Fruit fly (Drosophila melanogaster) whole organism, embryonic: ENCODE measurements around the gene fne.

Source experiments
- Adf1 ChIP-seq: fragments of 200-800 bp; sonication (Bioruptor generic); IDR thresholded peaks from 2 replicates; pipeline ENCODE4 v1.3.6; 2022; ENCODE audit warnings: missing biosample characterization, missing genetic modification characterization
- Atf6 ChIP-seq: fragments of 200-800 bp; sonication (Bioruptor generic); IDR thresholded peaks from 2 replicates; pipeline ENCODE4 v1.3.6; 2022; ENCODE audit warnings: missing biosample characterization, missing genetic modification characterization
- CG12219 ChIP-seq: fragments of 200-800 bp; sonication (Bioruptor generic); optimal IDR thresholded peaks from 3 replicates; lab custom pipeline; 2018; ENCODE audit warnings: missing biosample characterization, mild to moderate bottlenecking, missing genetic modification characterization
- CG12942 ChIP-seq: fragments of 200-800 bp; sonication (Bioruptor generic); optimal IDR thresholded peaks from 3 replicates; lab custom pipeline; 2016; ENCODE audit warnings: missing biosample characterization, missing genetic modification characterization
- CG13775 ChIP-seq: fragments of 200-800 bp; sonication (Bioruptor generic); optimal IDR thresholded peaks from 3 replicates; lab custom pipeline; 2017; ENCODE audit warnings: missing biosample characterization, mild to moderate bottlenecking, missing genetic modification characterization
- CG17359 ChIP-seq: fragments of 200-800 bp; sonication (Bioruptor generic); optimal IDR thresholded peaks from 3 replicates; lab custom pipeline; 2018; ENCODE audit warnings: missing biosample characterization, mild to moderate bottlenecking, missing genetic modification characterization, moderate library complexity
- CG18619 ChIP-seq: fragments of 200-800 bp; sonication (Bioruptor generic); optimal IDR thresholded peaks from 3 replicates; lab custom pipeline; 2017; ENCODE audit warnings: missing biosample characterization, mild to moderate bottlenecking, missing genetic modification characterization
- CG2712 ChIP-seq: fragments of 200-800 bp; optimal IDR thresholded peaks from 3 replicates; lab custom pipeline; 2019; ENCODE audit warnings: missing biosample characterization, mild to moderate bottlenecking, missing genetic modification characterization, moderate library complexity
- CG5180 ChIP-seq: fragments of 200-800 bp; sonication (Bioruptor generic); optimal IDR thresholded peaks from 3 replicates; lab custom pipeline; 2017; ENCODE audit warnings: missing biosample characterization, missing genetic modification characterization, mild to moderate bottlenecking, moderate library complexity, missing genetic modification reagents
- CG5245 ChIP-seq: fragments of 200-800 bp; sonication (Bioruptor generic); optimal IDR thresholded peaks from 3 replicates; lab custom pipeline; 2016; ENCODE audit warnings: missing biosample characterization, missing genetic modification characterization
- CG6765 ChIP-seq: fragments of 200-800 bp; sonication (Bioruptor generic); optimal IDR thresholded peaks from 3 replicates; lab custom pipeline; 2017; ENCODE audit warnings: missing biosample characterization, mild to moderate bottlenecking, missing genetic modification characterization
- CG6854 ChIP-seq: fragments of 200-800 bp; sonication (Bioruptor generic); optimal IDR thresholded peaks from 3 replicates; lab custom pipeline; 2017; ENCODE audit warnings: missing biosample characterization, mild to moderate bottlenecking, missing genetic modification characterization
- CG8359 ChIP-seq: fragments of 200-800 bp; sonication (Bioruptor generic); optimal IDR thresholded peaks from 2 replicates; lab custom pipeline; 2017; ENCODE audit warnings: missing biosample characterization, mild to moderate bottlenecking, missing genetic modification characterization, borderline replicate concordance
- CG9817 ChIP-seq: fragments of 200-800 bp; sonication (Bioruptor generic); optimal IDR thresholded peaks from 2 replicates; lab custom pipeline; 2018; ENCODE audit warnings: missing biosample characterization, mild to moderate bottlenecking, missing genetic modification characterization, moderate library complexity
- D ChIP-seq, 2 experiments: fragments of 200-800 bp in 1 of 2; fragments of >200 bp in 1 of 2; sonication (Bioruptor generic) in 1 of 2; optimal IDR thresholded peaks; 2 replicates in 1 of 2; 3 replicates in 1 of 2; lab custom pipeline; 2017; ENCODE audit warnings: mild to moderate bottlenecking in 1 of 2, missing biosample characterization in 1 of 2, missing genetic modification characterization in 1 of 2, missing genetic modification reagents in 1 of 2
- Dbx ChIP-seq: fragments of 200-800 bp; sonication (Bioruptor generic); IDR thresholded peaks from 3 replicates; pipeline ENCODE4 v1.3.6; 2022; ENCODE audit warnings: missing biosample characterization, missing genetic modification characterization
- Eip74EF ChIP-seq, 2 experiments: fragments of 200-800 bp in 1 of 2; fragments of >200 bp in 1 of 2; sonication (Bioruptor generic) in 1 of 2; optimal IDR thresholded peaks; 2 replicates each; lab custom pipeline; 2017 to 2019; ENCODE audit warnings: missing biosample characterization in 2 of 2, missing genetic modification characterization in 2 of 2, mild to moderate bottlenecking in 1 of 2, moderate library complexity in 1 of 2
- Elba2 ChIP-seq: fragments of 200-800 bp; sonication (Bioruptor generic); optimal IDR thresholded peaks from 3 replicates; lab custom pipeline; 2016; ENCODE audit warnings: missing biosample characterization, missing genetic modification characterization
- H2.0 ChIP-seq: fragments of 200-800 bp; sonication (Bioruptor generic); IDR thresholded peaks from 2 replicates; pipeline ENCODE4 v1.3.6; 2022; ENCODE audit warnings: missing biosample characterization, missing genetic modification characterization
- Jarid2 ChIP-seq: fragments of 200-800 bp; sonication (Bioruptor generic); optimal IDR thresholded peaks from 3 replicates; lab custom pipeline; 2017; ENCODE audit warnings: mild to moderate bottlenecking, missing biosample characterization, missing genetic modification reagents, missing genetic modification characterization
- Max ChIP-seq: fragments of 200-800 bp; sonication (Bioruptor generic); optimal IDR thresholded peaks from 2 replicates; lab custom pipeline; 2016; ENCODE audit warnings: missing biosample characterization, mild to moderate bottlenecking, missing genetic modification characterization
- Oli ChIP-seq: fragments of 200-800 bp; sonication (Bioruptor generic); optimal IDR thresholded peaks from 2 replicates; lab custom pipeline; 2018; ENCODE audit warnings: missing biosample characterization, mild to moderate bottlenecking, missing genetic modification characterization, moderate library complexity
- PHDP ChIP-seq: fragments of 200-800 bp; sonication (Bioruptor generic); optimal IDR thresholded peaks from 3 replicates; lab custom pipeline; 2018; ENCODE audit warnings: missing biosample characterization, mild to moderate bottlenecking, missing genetic modification characterization, moderate library complexity
- Six4 ChIP-seq: fragments of 200-800 bp; sonication (Bioruptor generic); optimal IDR thresholded peaks from 2 replicates; lab custom pipeline; 2016; ENCODE audit warnings: missing biosample characterization, missing genetic modification characterization
- abd-A ChIP-seq: fragments of 200-800 bp; sonication (Bioruptor generic); optimal IDR thresholded peaks from 3 replicates; lab custom pipeline; 2019; ENCODE audit warnings: missing biosample characterization, mild to moderate bottlenecking, missing genetic modification characterization, moderate library complexity
- ase ChIP-seq: fragments of 200-800 bp; sonication (Bioruptor generic); IDR thresholded peaks from 3 replicates; pipeline ENCODE4 v1.3.6; 2022; ENCODE audit warnings: missing biosample characterization, missing genetic modification characterization
- cato ChIP-seq: fragments of 200-800 bp; sonication (Bioruptor generic); optimal IDR thresholded peaks from 2 replicates; lab custom pipeline; 2016; ENCODE audit warnings: missing biosample characterization, missing genetic modification characterization, borderline replicate concordance
- chm ChIP-seq: fragments of 200-800 bp; sonication (Bioruptor generic); IDR thresholded peaks from 2 replicates; pipeline ENCODE4 v1.3.6; 2022; ENCODE audit warnings: missing biosample characterization, missing genetic modification characterization
- crp ChIP-seq, 2 experiments: fragments of 200-800 bp; sonication (Bioruptor generic); optimal IDR thresholded peaks; 2 replicates in 1 of 2; 3 replicates in 1 of 2; lab custom pipeline; 2017; ENCODE audit warnings: missing biosample characterization in 2 of 2, missing genetic modification characterization in 2 of 2, mild to moderate bottlenecking in 1 of 2, moderate library complexity in 1 of 2
- danr ChIP-seq: fragments of 200-800 bp; sonication (Bioruptor generic); IDR thresholded peaks from 2 replicates; pipeline ENCODE4 v1.3.6; 2022; ENCODE audit warnings: missing biosample characterization, missing genetic modification characterization
- dati ChIP-seq: fragments of 200-800 bp; sonication (Bioruptor generic); IDR thresholded peaks from 2 replicates; pipeline ENCODE4 v1.3.6; 2022; ENCODE audit warnings: missing biosample characterization, missing genetic modification characterization
- gfzf ChIP-seq: fragments of 200-800 bp; sonication (Bioruptor generic); optimal IDR thresholded peaks from 2 replicates; lab custom pipeline; 2016; ENCODE audit warnings: missing biosample characterization, mild to moderate bottlenecking, missing genetic modification characterization, moderate library complexity
- gsb ChIP-seq: fragments of 200-800 bp; sonication (Bioruptor generic); IDR thresholded peaks from 2 replicates; pipeline ENCODE4 v1.3.6; 2022; ENCODE audit warnings: missing biosample characterization, missing genetic modification characterization
- hbn ChIP-seq: fragments of 200-800 bp; sonication (Bioruptor generic); IDR thresholded peaks from 2 replicates; pipeline ENCODE4 v1.3.6; 2022; ENCODE audit warnings: missing biosample characterization, missing genetic modification characterization; ENCODE audit not compliant: partially characterized antibody
- hth ChIP-seq: fragments of >200 bp; optimal IDR thresholded peaks from 2 replicates; lab custom pipeline; 2017; ENCODE audit warnings: inconsistent platforms
- ken ChIP-seq: fragments of 200-800 bp; sonication (Bioruptor generic); IDR thresholded peaks from 3 replicates; pipeline ENCODE4 v1.3.6; 2022; ENCODE audit warnings: missing biosample characterization, missing genetic modification characterization
- klu ChIP-seq: fragments of 200-800 bp; sonication (Bioruptor generic); IDR thresholded peaks from 2 replicates; pipeline ENCODE4 v1.3.6; 2022; ENCODE audit warnings: missing biosample characterization, missing genetic modification characterization
- nom ChIP-seq: fragments of 200-800 bp; sonication (Bioruptor generic); optimal IDR thresholded peaks from 2 replicates; lab custom pipeline; 2017; ENCODE audit warnings: missing biosample characterization, missing genetic modification characterization, mild to moderate bottlenecking, moderate library complexity, missing genetic modification reagents
- oc ChIP-seq: fragments of 200-800 bp; sonication (Bioruptor generic); optimal IDR thresholded peaks from 2 replicates; lab custom pipeline; 2018; ENCODE audit warnings: missing biosample characterization, mild to moderate bottlenecking, missing genetic modification characterization, moderate library complexity
- p53 ChIP-seq: fragments of 200-800 bp; sonication (Bioruptor generic); optimal IDR thresholded peaks from 2 replicates; lab custom pipeline; 2016; ENCODE audit warnings: missing biosample characterization, missing genetic modification characterization
- pfk ChIP-seq: fragments of 200-800 bp; sonication (Bioruptor generic); optimal IDR thresholded peaks from 2 replicates; lab custom pipeline; 2018; ENCODE audit warnings: missing biosample characterization, mild to moderate bottlenecking, missing genetic modification characterization, moderate library complexity
- ro ChIP-seq: fragments of 200-800 bp; sonication (Bioruptor generic); IDR thresholded peaks from 2 replicates; pipeline ENCODE4 v1.3.6; 2022; ENCODE audit warnings: missing biosample characterization, missing genetic modification characterization
- tin ChIP-seq: fragments of 200-800 bp; sonication (Bioruptor generic); optimal IDR thresholded peaks from 3 replicates; lab custom pipeline; 2016; ENCODE audit warnings: missing biosample characterization, missing genetic modification characterization
- tll ChIP-seq, 2 experiments: fragments of 200-800 bp in 1 of 2; fragments of >200 bp in 1 of 2; sonication (Bioruptor generic) in 1 of 2; optimal IDR thresholded peaks; 2 replicates each; lab custom pipeline; 2017 to 2019; ENCODE audit warnings: missing biosample characterization in 2 of 2, missing genetic modification characterization in 2 of 2, mild to moderate bottlenecking in 1 of 2, moderate library complexity in 1 of 2
- trh ChIP-seq: fragments of 200-800 bp; sonication (Bioruptor generic); optimal IDR thresholded peaks from 2 replicates; lab custom pipeline; 2016; ENCODE audit warnings: missing biosample characterization, missing genetic modification characterization
- wdn ChIP-seq: fragments of 200-800 bp; sonication (Bioruptor generic); IDR thresholded peaks from 2 replicates; pipeline ENCODE4 v1.3.6; 2022; ENCODE audit warnings: missing biosample characterization, missing genetic modification characterization
- zen2 ChIP-seq: fragments of 200-800 bp; sonication (Bioruptor generic); IDR thresholded peaks from 3 replicates; pipeline ENCODE4 v1.3.6; 2022; ENCODE audit warnings: missing biosample characterization, missing genetic modification characterization; ENCODE audit not compliant: partially characterized antibody
- zfh2 ChIP-seq: fragments of 200-800 bp; sonication (Bioruptor generic); optimal IDR thresholded peaks from 2 replicates; lab custom pipeline; 2016; ENCODE audit warnings: missing biosample characterization, missing genetic modification characterization

The fne gene

DNA sequence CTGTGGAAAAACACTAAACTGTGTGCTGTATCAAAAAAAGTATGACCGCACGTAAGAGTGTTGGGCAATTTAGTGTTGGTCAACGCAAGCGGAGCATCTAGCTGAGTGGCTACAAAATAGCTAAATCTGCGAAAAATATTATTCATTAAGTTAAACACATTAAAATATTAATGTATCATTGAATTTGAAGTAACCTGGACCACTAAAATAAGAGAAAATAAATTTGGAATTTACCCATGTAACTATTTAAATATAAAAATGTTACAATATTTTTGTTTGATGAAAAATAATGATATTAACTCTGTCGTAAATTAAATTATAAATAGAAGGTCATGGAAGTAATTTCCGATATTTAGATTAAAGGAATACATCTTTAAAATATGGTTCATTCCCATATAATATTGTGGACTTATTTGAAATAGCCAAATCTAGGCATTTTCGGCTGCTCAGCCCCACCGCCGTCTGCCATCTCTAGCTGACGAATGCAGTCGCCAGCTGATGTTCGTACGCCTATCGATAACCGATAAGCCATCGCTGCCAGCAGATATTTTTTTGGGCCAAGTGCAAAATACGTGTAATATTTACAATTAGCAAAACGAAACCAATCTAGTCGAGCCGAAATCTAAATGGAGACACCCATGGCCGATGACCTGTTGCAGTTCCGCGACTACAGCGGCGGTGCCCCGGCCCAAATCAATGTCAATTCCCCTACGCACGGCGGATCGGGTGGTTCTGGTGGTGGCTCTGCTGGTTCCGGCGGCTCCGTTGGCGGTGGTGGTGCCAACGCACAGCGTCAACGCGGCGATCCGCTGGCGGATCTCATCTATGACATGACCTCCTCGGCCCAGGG is 7.5 kb upstream of the fne start, which contains the start of the genes Brms1 and CG4645 (continued):
- peak; percentile 57 for TF ChIP-seq zfh2 (GFP tag; lab: Kevin White, UChicago)
- TF ChIP-seq gfzf: peak; percentile 44
- TF ChIP-seq pfk: no peak
- peak; percentile 8 for TF ChIP-seq CG6765 (GFP tag; lab: Kevin White, UChicago)
- TF ChIP-seq Dbx (GFP tag; lab: Robert Waterston, UW): 0 out of 3 replicates have a peak, but pooled peaks have one; percentile 35
- TF ChIP-seq Adf1 (GFP tag; lab: Robert Waterston, UW): no peak; the same call in 1 of the 2 replicates
- TF ChIP-seq hbn (GFP tag; lab: Robert Waterston, UW): no peak
- no peak for TF ChIP-seq Eip74EF (GFP tag; optimal IDR thresholded peaks at IDR 0.05; lab: Kevin White, UChicago)
- TF ChIP-seq Max (GFP tag; lab: Kevin White, UChicago): peak; percentile 3
- peak; percentile 10 for TF ChIP-seq Oli (tag; lab: Kevin White, UChicago)
- TF ChIP-seq danr (GFP tag; lab: Robert Waterston, UW): no peak
- no peak for TF ChIP-seq dati
- no peak for TF ChIP-seq CG8359
- peak; percentile 43 for TF ChIP-seq CG18619 (GFP tag; lab: Kevin White, UChicago)
- TF ChIP-seq hth: no peak
- TF ChIP-seq Jarid2: no peak
- TF ChIP-seq zen2 (GFP tag; lab: Robert Waterston, UW): no peak
- no peak for TF ChIP-seq trh (GFP tag; lab: Kevin White, UChicago)
- no peak for TF ChIP-seq nom (GFP tag; lab: Kevin White, UChicago)
- TF ChIP-seq ken (GFP tag; lab: Robert Waterston, UW): peak; percentile 50
- TF ChIP-seq CG13775 (GFP tag; lab: Kevin White, UChicago): peak; percentile 68
- peak; percentile 26 for TF ChIP-seq cato (GFP tag; lab: Kevin White, UChicago)
- no peak for TF ChIP-seq oc (tag; lab: Kevin White, UChicago)
- peak in 1 of 2 experiments; percentile 19 for TF ChIP-seq tll (GFP tag; optimal IDR thresholded peaks at IDR 0.05; lab: Kevin White, UChicago)
- TF ChIP-seq CG5245: no peak
- no peak for TF ChIP-seq chm
- no peak for TF ChIP-seq CG5180 (GFP tag; lab: Kevin White, UChicago)
- no peak for TF ChIP-seq p53
- no peak for TF ChIP-seq D (optimal IDR thresholded peaks at IDR 0.05; lab: Kevin White, UChicago)
- TF ChIP-seq D (GFP tag; optimal IDR thresholded peaks at IDR 0.05; lab: Kevin White, UChicago): no peak
- no peak for TF ChIP-seq ro
- TF ChIP-seq CG12942 (GFP tag; lab: Kevin White, UChicago): peak; percentile 46
- no peak for TF ChIP-seq Elba2 (GFP tag; lab: Kevin White, UChicago)
- no peak for TF ChIP-seq CG6854
- TF ChIP-seq wdn (GFP tag; lab: Robert Waterston, UW): no peak
- peak; percentile 30 to 85 for TF ChIP-seq crp (GFP tag; optimal IDR thresholded peaks at IDR 0.05; lab: Kevin White, UChicago)
- peak; percentile 58 for TF ChIP-seq tin
- peak; percentile 12 for TF ChIP-seq CG17359 (tag; lab: Kevin White, UChicago)
- TF ChIP-seq abd-A: no peak
- peak; percentile 9 for TF ChIP-seq PHDP
- TF ChIP-seq CG9817: peak; percentile 47
- TF ChIP-seq ase (GFP tag; lab: Robert Waterston, UW): no peak
- TF ChIP-seq klu (GFP tag; lab: Robert Waterston, UW): no peak
- TF ChIP-seq CG12219 (GFP tag; lab: Kevin White, UChicago): no peak
- TF ChIP-seq gsb (GFP tag; lab: Robert Waterston, UW): no peak
- TF ChIP-seq Six4: peak; percentile 24
- peak; percentile 57 for TF ChIP-seq CG2712 (tag; lab: Kevin White, UChicago)
- no peak for TF ChIP-seq Atf6 (GFP tag; lab: Robert Waterston, UW)
- no peak for TF ChIP-seq H2.0 (GFP tag; lab: Robert Waterston, UW)
